Fruit fly (Drosophila melanogaster) whole organism, prepupa: Measurements from ENCODE around the gene CG13114.
A peak's percentile ranks its signal among the peaks of the same experiment; 100 is the strongest.

Experiments used
- CG10631 ChIP-seq: fragments of 200-800 bp; sonication (Bioruptor generic); optimal IDR thresholded peaks from 2 replicates; lab custom pipeline; 2016; ENCODE audit warnings: missing biosample characterization, missing genetic modification characterization
- CG11294 ChIP-seq: fragments of 200-800 bp; sonication (Bioruptor generic); IDR thresholded peaks from 2 replicates; pipeline ENCODE4 v1.3.6; 2022; ENCODE audit warnings: missing biosample characterization, missing genetic modification characterization
- CG11762 ChIP-seq: fragments of 200-800 bp; sonication (Bioruptor generic); optimal IDR thresholded peaks from 3 replicates; lab custom pipeline; 2016; ENCODE audit warnings: missing biosample characterization, missing genetic modification characterization; ENCODE audit not compliant: insufficient read depth
- CG11902 ChIP-seq: fragments of 200-800 bp; sonication (Bioruptor generic); optimal IDR thresholded peaks from 3 replicates; lab custom pipeline; 2016; ENCODE audit warnings: missing biosample characterization, missing genetic modification characterization
- CG15336 ChIP-seq: fragments of 200-800 bp; sonication (Bioruptor generic); IDR thresholded peaks from 2 replicates; pipeline ENCODE4 v1.3.6; 2022; ENCODE audit warnings: missing biosample characterization, missing genetic modification characterization
- CG16779 ChIP-seq: fragments of 200-800 bp; sonication (Bioruptor generic); optimal IDR thresholded peaks from 3 replicates; lab custom pipeline; 2017; ENCODE audit warnings: missing biosample characterization, mild to moderate bottlenecking, missing genetic modification characterization
- CG3032 ChIP-seq: fragments of 200-800 bp; optimal IDR thresholded peaks from 2 replicates; lab custom pipeline; 2019; ENCODE audit warnings: missing biosample characterization, mild to moderate bottlenecking, missing genetic modification characterization, moderate library complexity
- CG32006 ChIP-seq: fragments of 200-800 bp; sonication (Bioruptor generic); optimal IDR thresholded peaks from 3 replicates; lab custom pipeline; 2017; ENCODE audit warnings: missing biosample characterization, mild to moderate bottlenecking, missing genetic modification characterization
- CG34406 ChIP-seq: fragments of 200-800 bp; sonication (Bioruptor generic); optimal IDR thresholded peaks from 3 replicates; lab custom pipeline; 2016; ENCODE audit warnings: missing biosample characterization, missing genetic modification characterization
- CG3919 ChIP-seq: fragments of 200-800 bp; sonication (Bioruptor generic); optimal IDR thresholded peaks from 3 replicates; lab custom pipeline; 2016; ENCODE audit warnings: missing biosample characterization, missing genetic modification characterization
- CG4318 ChIP-seq: fragments of 200-800 bp; sonication (Bioruptor generic); optimal IDR thresholded peaks from 3 replicates; lab custom pipeline; 2017; ENCODE audit warnings: missing biosample characterization, mild to moderate bottlenecking, missing genetic modification characterization
- CG6276 ChIP-seq: fragments of 200-800 bp; sonication (Bioruptor generic); optimal IDR thresholded peaks from 2 replicates; lab custom pipeline; 2017; ENCODE audit warnings: missing biosample characterization, mild to moderate bottlenecking, missing genetic modification characterization
- CG6854 ChIP-seq: fragments of 200-800 bp; sonication (Bioruptor generic); optimal IDR thresholded peaks from 2 replicates; lab custom pipeline; 2017; ENCODE audit warnings: missing biosample characterization, mild to moderate bottlenecking, missing genetic modification characterization
- CG7368 ChIP-seq: fragments of 200-800 bp; sonication (Bioruptor generic); optimal IDR thresholded peaks from 3 replicates; lab custom pipeline; 2016; ENCODE audit warnings: missing biosample characterization, missing genetic modification characterization
- CG8119 ChIP-seq: fragments of 200-800 bp; sonication (Bioruptor generic); IDR thresholded peaks from 3 replicates; pipeline ENCODE4 v1.3.6; 2022; ENCODE audit warnings: missing biosample characterization, missing genetic modification characterization
- CG8319 ChIP-seq: fragments of 200-800 bp; sonication (Bioruptor generic); optimal IDR thresholded peaks from 3 replicates; lab custom pipeline; 2016; ENCODE audit warnings: missing biosample characterization, missing genetic modification characterization
- CG8632 ChIP-seq: fragments of 200-800 bp; sonication (Bioruptor generic); optimal IDR thresholded peaks from 3 replicates; lab custom pipeline; 2016; ENCODE audit warnings: missing biosample characterization, missing genetic modification characterization
- CG9139 ChIP-seq: fragments of 200-800 bp; sonication (Bioruptor generic); optimal IDR thresholded peaks from 3 replicates; lab custom pipeline; 2017; ENCODE audit warnings: missing biosample characterization, mild to moderate bottlenecking, missing genetic modification characterization
- Eip93F ChIP-seq: fragments of 200-800 bp; sonication (Bioruptor generic); optimal IDR thresholded peaks from 2 replicates; lab custom pipeline; 2016; ENCODE audit warnings: missing biosample characterization, mild to moderate bottlenecking, missing genetic modification characterization
- Ets21C ChIP-seq: fragments of 200-800 bp; sonication (Bioruptor generic); optimal IDR thresholded peaks from 3 replicates; lab custom pipeline; 2016; ENCODE audit warnings: missing biosample characterization, missing genetic modification characterization
- Ets96B ChIP-seq: fragments of 200-800 bp; optimal IDR thresholded peaks from 2 replicates; lab custom pipeline; 2019; ENCODE audit warnings: missing biosample characterization, mild to moderate bottlenecking, missing genetic modification characterization, moderate library complexity
- Gug ChIP-seq: fragments of 200-800 bp; sonication (Bioruptor generic); IDR thresholded peaks from 2 replicates; pipeline ENCODE4 v1.3.6; 2022; ENCODE audit warnings: missing biosample characterization, missing genetic modification characterization
- Hr38 ChIP-seq: sonication (Bioruptor generic); optimal IDR thresholded peaks from 2 replicates; lab custom pipeline; 2016; ENCODE audit warnings: missing biosample characterization, missing genetic modification characterization
- Hr39 ChIP-seq: fragments of 200-800 bp; sonication (Bioruptor generic); optimal IDR thresholded peaks from 2 replicates; lab custom pipeline; 2016; ENCODE audit warnings: missing biosample characterization, missing genetic modification characterization
- Hr4 ChIP-seq: fragments of 200-800 bp; sonication (Bioruptor generic); optimal IDR thresholded peaks from 3 replicates; lab custom pipeline; 2016; ENCODE audit warnings: missing biosample characterization, missing genetic modification characterization
- Lpt ChIP-seq: fragments of 200-800 bp; sonication (Bioruptor generic); optimal IDR thresholded peaks from 3 replicates; lab custom pipeline; 2016; ENCODE audit warnings: missing biosample characterization, missing genetic modification characterization
- Met ChIP-seq: fragments of 200-800 bp; sonication (Bioruptor generic); optimal IDR thresholded peaks from 3 replicates; lab custom pipeline; 2016; ENCODE audit warnings: missing biosample characterization, missing genetic modification characterization
- OdsH ChIP-seq: fragments of 200-800 bp; sonication (Bioruptor generic); optimal IDR thresholded peaks from 3 replicates; lab custom pipeline; 2016; ENCODE audit warnings: missing biosample characterization, missing genetic modification characterization
- Smox ChIP-seq: fragments of 200-800 bp; sonication (Bioruptor generic); optimal IDR thresholded peaks from 3 replicates; lab custom pipeline; 2016; ENCODE audit warnings: missing biosample characterization, missing genetic modification characterization
- Sox102F ChIP-seq: fragments of 200-800 bp; sonication (Bioruptor generic); optimal IDR thresholded peaks from 2 replicates; lab custom pipeline; 2016; ENCODE audit warnings: missing biosample characterization, mild to moderate bottlenecking, missing genetic modification characterization
- Sox15 ChIP-seq: fragments of 200-800 bp; sonication (Bioruptor generic); optimal IDR thresholded peaks from 3 replicates; lab custom pipeline; 2016; ENCODE audit warnings: missing biosample characterization, missing genetic modification characterization
- achi ChIP-seq: fragments of 200-800 bp; sonication (Bioruptor generic); optimal IDR thresholded peaks from 3 replicates; lab custom pipeline; 2016; ENCODE audit warnings: missing biosample characterization, missing genetic modification characterization
- dsx ChIP-seq: fragments of 200-800 bp; optimal IDR thresholded peaks from 3 replicates; lab custom pipeline; 2019; ENCODE audit warnings: missing biosample characterization, mild to moderate bottlenecking, missing genetic modification characterization, moderate library complexity; ENCODE audit not compliant: poor library complexity, severe bottlenecking
- eg ChIP-seq: fragments of 200-800 bp; sonication (Bioruptor generic); IDR thresholded peaks from 3 replicates; pipeline ENCODE4 v1.3.6; 2022; ENCODE audit warnings: missing biosample characterization, missing genetic modification characterization
- esn ChIP-seq: fragments of 200-800 bp; sonication (Bioruptor generic); optimal IDR thresholded peaks from 2 replicates; lab custom pipeline; 2016; ENCODE audit warnings: missing biosample characterization, mild to moderate bottlenecking, missing genetic modification characterization, moderate library complexity
- fd59A ChIP-seq: fragments of 200-800 bp; sonication (Bioruptor generic); optimal IDR thresholded peaks from 2 replicates; lab custom pipeline; 2017; ENCODE audit warnings: missing biosample characterization, mild to moderate bottlenecking, missing genetic modification characterization, missing genetic modification reagents
- fd85E ChIP-seq: fragments of 200-800 bp; sonication (Bioruptor generic); optimal IDR thresholded peaks from 3 replicates; lab custom pipeline; 2016; ENCODE audit warnings: missing biosample characterization, missing genetic modification characterization
- net ChIP-seq: fragments of 200-800 bp; sonication (Bioruptor generic); optimal IDR thresholded peaks from 3 replicates; lab custom pipeline; 2016; ENCODE audit warnings: missing biosample characterization, missing genetic modification characterization
- pdm3 ChIP-seq: fragments of 200-800 bp; sonication (Bioruptor generic); optimal IDR thresholded peaks from 3 replicates; lab custom pipeline; 2016; ENCODE audit warnings: missing biosample characterization, missing genetic modification characterization
- salr ChIP-seq, 2 experiments: fragments of 200-800 bp; sonication (Bioruptor generic); optimal IDR thresholded peaks; 3 replicates each; lab custom pipeline; 2016 to 2018; ENCODE audit warnings: missing biosample characterization in 2 of 2, missing genetic modification characterization in 2 of 2, mild to moderate bottlenecking in 1 of 2
- spab ChIP-seq: fragments of 200-800 bp; sonication (Bioruptor generic); optimal IDR thresholded peaks from 2 replicates; lab custom pipeline; 2017; ENCODE audit warnings: missing biosample characterization, mild to moderate bottlenecking, missing genetic modification characterization, missing genetic modification reagents
- topi ChIP-seq: fragments of 200-800 bp; sonication (Bioruptor generic); optimal IDR thresholded peaks from 3 replicates; lab custom pipeline; 2016; ENCODE audit warnings: missing biosample characterization, missing genetic modification characterization
- vri ChIP-seq: fragments of 200-800 bp; sonication (Bioruptor generic); optimal IDR thresholded peaks from 3 replicates; lab custom pipeline; 2016; ENCODE audit warnings: missing biosample characterization, mild to moderate bottlenecking, missing genetic modification characterization

Gene CG13114

DNA sequence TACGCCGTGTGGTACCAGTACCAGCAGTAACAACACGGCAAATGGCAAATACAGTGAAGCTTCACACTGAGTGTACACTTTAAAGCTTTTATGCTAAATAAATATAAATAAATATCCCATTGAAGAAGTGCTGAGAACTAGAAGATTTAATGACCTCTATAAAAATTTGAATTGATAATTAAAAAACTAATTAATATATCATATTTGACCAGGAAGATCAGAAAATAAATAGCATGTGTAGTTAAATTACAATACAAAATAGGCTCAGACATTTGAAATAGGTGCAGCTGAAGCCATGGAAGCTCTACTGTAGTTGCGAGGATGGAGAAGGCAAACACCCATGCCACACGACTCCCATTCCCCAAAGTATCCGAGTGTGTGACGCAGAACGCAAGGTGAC lies 18.9 kb downstream of the CG13114 start (continued):
- peak; percentile 68 for TF ChIP-seq Gug
- TF ChIP-seq salr (GFP tag; optimal IDR thresholded peaks at IDR 0.05; lab: Kevin White, UChicago) = peak in 1 of 2 experiments; percentile 62
- TF ChIP-seq CG10631 (GFP tag; lab: Kevin White, UChicago) = peak; percentile 50
- TF ChIP-seq CG11294 (GFP tag; lab: Robert Waterston, UW) = peak; percentile 54; the same call in 1 of the 2 replicates
- TF ChIP-seq dsx (GFP tag; lab: Kevin White, UChicago) = no peak
- no peak for TF ChIP-seq Eip93F (GFP tag; lab: Kevin White, UChicago)
- peak; percentile 24 for TF ChIP-seq Met
- peak; percentile 31 for TF ChIP-seq Ets96B (tag; lab: Kevin White, UChicago)
- peak; percentile 76 for TF ChIP-seq CG6276 (GFP tag; lab: Kevin White, UChicago)
- no peak for TF ChIP-seq Sox102F (GFP tag; lab: Kevin White, UChicago)
- peak; percentile 41 for TF ChIP-seq esn
- peak; percentile 67 for TF ChIP-seq achi
- TF ChIP-seq Hr4 (GFP tag; lab: Kevin White, UChicago) = peak; percentile 76
- no peak for TF ChIP-seq vri (GFP tag; lab: Kevin White, UChicago)
- no peak for TF ChIP-seq OdsH (GFP tag; lab: Kevin White, UChicago)
- peak; percentile 13 for TF ChIP-seq CG34406 (GFP tag; lab: Kevin White, UChicago)
- TF ChIP-seq CG8632 (GFP tag; lab: Kevin White, UChicago) = peak; percentile 15
- no peak for TF ChIP-seq CG16779 (tag; lab: Kevin White, UChicago)
- TF ChIP-seq Lpt (GFP tag; lab: Kevin White, UChicago) = peak; percentile 68
- TF ChIP-seq CG7368 = no peak
- TF ChIP-seq eg = peak; percentile 52; the same call in 2 of the 3 replicates
- peak; percentile 44 for TF ChIP-seq pdm3 (GFP tag; lab: Kevin White, UChicago)
- TF ChIP-seq Hr38 (GFP tag; lab: Kevin White, UChicago) = no peak
- peak; percentile 37 for TF ChIP-seq CG3919
- no peak for TF ChIP-seq Sox15 (GFP tag; lab: Kevin White, UChicago)
- no peak for TF ChIP-seq fd59A (GFP tag; lab: Kevin White, UChicago)
- TF ChIP-seq net (GFP tag; lab: Kevin White, UChicago) = peak; percentile 31
- TF ChIP-seq CG9139 (GFP tag; lab: Kevin White, UChicago) = no peak
- TF ChIP-seq Hr39 = no peak
- TF ChIP-seq CG6854 (GFP tag; lab: Kevin White, UChicago) = no peak
- TF ChIP-seq CG32006 (GFP tag; lab: Kevin White, UChicago) = peak; percentile 80
- TF ChIP-seq CG8319 = no peak
- no peak for TF ChIP-seq Smox (GFP tag; lab: Kevin White, UChicago)
- no peak for TF ChIP-seq CG11902 (GFP tag; lab: Kevin White, UChicago)
- peak; percentile 84 for TF ChIP-seq CG8119
- TF ChIP-seq CG11762 (GFP tag; lab: Kevin White, UChicago) = peak; percentile 13
- TF ChIP-seq CG4318 = peak; percentile 64
- peak; percentile 24 for TF ChIP-seq CG3032 (tag; lab: Kevin White, UChicago)
- TF ChIP-seq fd85E (GFP tag; lab: Kevin White, UChicago) = no peak
- TF ChIP-seq spab (GFP tag; lab: Kevin White, UChicago) = peak; percentile 1
- TF ChIP-seq Ets21C = no peak
- peak; percentile 29 for TF ChIP-seq topi (GFP tag; lab: Kevin White, UChicago)

DNA sequence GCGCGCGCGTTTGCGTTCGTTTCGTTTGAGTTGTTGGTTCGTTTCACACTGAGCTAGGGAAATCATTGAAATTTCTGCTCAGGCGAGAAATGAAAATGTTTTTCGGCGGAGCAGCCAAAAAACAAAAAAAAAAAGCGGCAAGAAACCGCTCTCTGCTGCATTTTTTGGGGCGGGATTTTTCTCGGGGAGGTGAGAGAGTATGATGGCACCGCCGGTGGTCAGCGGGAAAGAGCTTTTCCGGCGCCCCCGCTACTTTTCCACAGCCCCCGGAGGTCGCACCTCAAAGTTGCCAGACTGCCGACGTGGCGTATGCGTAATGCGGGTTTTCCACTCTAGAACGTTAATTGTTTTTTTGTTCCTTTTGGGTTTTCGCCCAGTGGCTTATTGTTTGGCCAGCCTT lies 19.8 kb downstream of the CG13114 start, which contains the start of gene CG46468:
CG46468 (minus strand) TSS at position 52 of the 400 bp plus-strand sequence.
- TF ChIP-seq CG32006 (GFP tag; lab: Kevin White, UChicago) (no peak), CG15336 (GFP tag; lab: Robert Waterston, UW) (0 out of 2 replicates have a peak, but pooled peaks have one; percentile 14), eg (peak; percentile 53; the same call in 2 of the 3 replicates)
